Worm (Caenorhabditis elegans) whole organism, late embryonic: ENCODE results near the gene srb-19.

Source experiments
- eyg-1 ChIP-seq: sonication (generic microtip); optimal IDR thresholded peaks from 2 replicates; lab custom pipeline; 2016; ENCODE audit warnings: missing genotype, missing genetic modification characterization, missing compliant biosample characterization
- hlh-6 ChIP-seq: sonication (generic microtip); optimal IDR thresholded peaks from 2 replicates; lab custom pipeline; 2016; ENCODE audit warnings: missing genotype, missing genetic modification characterization, missing compliant biosample characterization

DNA sequence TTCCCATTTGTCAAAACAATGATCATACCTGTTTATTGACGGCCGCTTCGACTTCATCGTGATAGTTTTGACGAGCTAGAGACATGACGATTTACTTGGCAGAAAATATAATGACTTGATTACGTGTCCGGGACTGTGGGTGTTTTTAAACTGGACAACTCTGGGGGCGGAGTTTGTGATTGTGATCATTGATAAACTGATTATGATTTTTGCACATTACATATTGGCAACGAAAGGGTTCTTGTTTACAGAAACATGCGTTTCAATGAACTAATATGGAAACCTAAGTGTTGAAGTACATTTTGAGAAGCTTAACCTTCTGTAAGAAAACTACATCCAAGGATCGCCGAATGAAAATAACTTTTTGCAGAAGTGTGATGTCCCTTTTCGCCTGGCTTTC is 27.5 kb upstream of the srb-19 start, which contains the start of gene ftn-1:
- no peak for TF ChIP-seq eyg-1 (tag; lab: Kevin White, UChicago)
- no peak for TF ChIP-seq hlh-6 (tag; lab: Kevin White, UChicago)
